Fruit fly (Drosophila melanogaster): Measurements from ENCODE around the gene CG33298.

DNA sequence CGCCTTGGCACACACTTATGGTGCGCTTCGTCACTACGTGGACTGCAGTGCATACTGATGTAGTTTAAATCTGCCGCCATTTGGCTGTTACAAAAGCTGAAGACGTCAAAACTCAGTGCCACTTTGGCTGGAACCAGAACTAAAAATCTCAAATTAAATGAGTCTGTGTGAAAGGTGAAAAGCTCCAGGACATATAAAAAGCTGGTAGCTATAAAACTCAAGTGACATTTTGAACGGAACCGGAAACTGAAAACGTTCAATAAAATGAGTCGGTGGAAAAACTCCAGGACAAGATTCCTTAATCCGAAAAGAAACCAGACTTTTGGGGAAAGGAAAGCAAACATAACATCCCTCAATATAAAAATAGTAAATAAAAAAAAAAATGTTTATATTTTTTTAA lies 4.5 kb upstream of the CG33298 start:
- no peak for TF ChIP-seq Dll (optimal IDR thresholded peaks at IDR 0.05)
- TF ChIP-seq usp (GFP tag; optimal IDR thresholded peaks at IDR 0.05) = no peak
- TF ChIP-seq CG8478 (optimal IDR thresholded peaks at IDR 0.05) = no peak
